Worm (Caenorhabditis elegans) whole organism, mixed stage, embryonic: ENCODE results near the gene amdh-1.

Experiments used
- M03D4.4 ChIP-seq: sonication (generic microtip); optimal IDR thresholded peaks from 2 replicates; lab custom pipeline; 2017; ENCODE audit warnings: mild to moderate bottlenecking, missing genetic modification characterization, missing compliant biosample characterization
- bed-3 ChIP-seq: fragments of 200-800 bp; sonication (Bioruptor generic); optimal IDR thresholded peaks from 3 replicates; lab custom pipeline; 2018; ENCODE audit warnings: mild to moderate bottlenecking, missing genetic modification characterization, moderate library complexity, missing compliant biosample characterization
- blmp-1 ChIP-seq: fragments of 150-350 bp; optimal IDR thresholded peaks from 2 replicates; lab custom pipeline; 2014; ENCODE audit warnings: missing biosample characterization, missing genetic modification characterization
- ceh-39 ChIP-seq: fragments of 150-350 bp; optimal IDR thresholded peaks from 2 replicates; lab custom pipeline; 2014; ENCODE audit warnings: missing biosample characterization, missing genetic modification characterization
- ceh-43 ChIP-seq: fragments of 200-800 bp; sonication (Bioruptor generic); optimal IDR thresholded peaks from 2 replicates; lab custom pipeline; 2018; ENCODE audit warnings: mild to moderate bottlenecking, missing genetic modification characterization, moderate library complexity, missing compliant biosample characterization
- ceh-83 ChIP-seq: fragments of 200-800 bp; sonication (Bioruptor generic); optimal IDR thresholded peaks from 2 replicates; lab custom pipeline; 2018; ENCODE audit warnings: mild to moderate bottlenecking, missing genetic modification characterization, missing compliant biosample characterization
- ces-1 ChIP-seq: fragments of 150-350 bp; optimal IDR thresholded peaks from 2 replicates; lab custom pipeline; 2014; ENCODE audit warnings: missing biosample characterization, missing genetic modification reagents, missing genetic modification characterization
- cnd-1 ChIP-seq: fragments of 200-800 bp; sonication (Bioruptor generic); optimal IDR thresholded peaks from 2 replicates; lab custom pipeline; 2018; ENCODE audit warnings: mild to moderate bottlenecking, missing genetic modification characterization, missing compliant biosample characterization
- drap-1 ChIP-seq: fragments of 200-800 bp; sonication (Bioruptor generic); optimal IDR thresholded peaks from 3 replicates; lab custom pipeline; 2018; ENCODE audit warnings: mild to moderate bottlenecking, missing genetic modification characterization, missing compliant biosample characterization
- elt-1 ChIP-seq: sonication (generic microtip); optimal IDR thresholded peaks from 2 replicates; lab custom pipeline; 2017; ENCODE audit warnings: missing genetic modification characterization, mild to moderate bottlenecking, missing compliant biosample characterization, antibody characterized with exemption, moderate library complexity, borderline replicate concordance; ENCODE audit not compliant: insufficient read depth
- elt-3 ChIP-seq: fragments of 150-350 bp; optimal IDR thresholded peaks from 2 replicates; lab custom pipeline; 2014; ENCODE audit warnings: missing biosample characterization, missing genetic modification characterization
- flh-1 ChIP-seq: fragments of 200-800 bp; sonication (Bioruptor generic); optimal IDR thresholded peaks from 2 replicates; lab custom pipeline; 2018; ENCODE audit warnings: mild to moderate bottlenecking, missing genetic modification characterization, moderate library complexity, missing compliant biosample characterization
- ham-2 ChIP-seq: fragments of 200-800 bp; sonication (Bioruptor generic); optimal IDR thresholded peaks from 2 replicates; lab custom pipeline; 2018; ENCODE audit warnings: mild to moderate bottlenecking, missing genetic modification characterization, missing compliant biosample characterization
- hlh-1 ChIP-seq: fragments of 150-350 bp; optimal IDR thresholded peaks from 2 replicates; lab custom pipeline; 2014; ENCODE audit warnings: missing biosample characterization, missing genetic modification reagents, missing genetic modification characterization
- lin-13 ChIP-seq: fragments of 150-350 bp; optimal IDR thresholded peaks from 2 replicates; lab custom pipeline; 2014; ENCODE audit warnings: missing biosample characterization, missing genetic modification characterization
- lin-32 ChIP-seq: fragments of 200-800 bp; sonication (Bioruptor generic); optimal IDR thresholded peaks from 2 replicates; lab custom pipeline; 2018; ENCODE audit warnings: mild to moderate bottlenecking, missing genetic modification characterization, missing compliant biosample characterization
- mab-5 ChIP-seq: fragments of 150-350 bp; optimal IDR thresholded peaks from 2 replicates; lab custom pipeline; 2014; ENCODE audit warnings: missing biosample characterization, missing genetic modification characterization
- mep-1 ChIP-seq: fragments of 150-350 bp; optimal IDR thresholded peaks from 2 replicates; lab custom pipeline; 2017; ENCODE audit warnings: missing biosample characterization, missing genetic modification reagents, missing genetic modification characterization, inconsistent platforms
- mls-2 ChIP-seq: sonication (generic microtip); optimal IDR thresholded peaks from 2 replicates; lab custom pipeline; 2016; ENCODE audit warnings: mild to moderate bottlenecking, missing genetic modification characterization, moderate library complexity, missing compliant biosample characterization
- nhr-12 ChIP-seq: fragments of 150-350 bp; optimal IDR thresholded peaks from 2 replicates; lab custom pipeline; 2014; ENCODE audit warnings: missing biosample characterization, missing genetic modification characterization
- nhr-2 ChIP-seq: fragments of 150-350 bp; optimal IDR thresholded peaks from 2 replicates; lab custom pipeline; 2014; ENCODE audit warnings: missing biosample characterization, missing genetic modification characterization
- nhr-237 ChIP-seq: fragments of 150-350 bp; optimal IDR thresholded peaks from 2 replicates; lab custom pipeline; 2014; ENCODE audit warnings: missing biosample characterization, missing genetic modification characterization
- nhr-76 ChIP-seq: sonication (generic microtip); optimal IDR thresholded peaks from 2 replicates; lab custom pipeline; 2017; ENCODE audit warnings: missing biosample characterization, missing genetic modification characterization
- pha-4 ChIP-seq: fragments of 150-350 bp; optimal IDR thresholded peaks from 2 replicates; lab custom pipeline; 2018; ENCODE audit warnings: missing biosample characterization, missing genetic modification reagents, missing genetic modification characterization
- sem-2 ChIP-seq: fragments of 200-800 bp; sonication (Bioruptor generic); optimal IDR thresholded peaks from 2 replicates; lab custom pipeline; 2018; ENCODE audit warnings: mild to moderate bottlenecking, missing genetic modification characterization, missing compliant biosample characterization
- snpc-4 ChIP-seq: fragments of 150-350 bp; optimal IDR thresholded peaks from 2 replicates; lab custom pipeline; 2014; ENCODE audit warnings: missing biosample characterization, missing genetic modification characterization
- sptf-1 ChIP-seq: sonication (generic microtip); optimal IDR thresholded peaks from 2 replicates; lab custom pipeline; 2017; ENCODE audit warnings: mild to moderate bottlenecking, missing genetic modification characterization, moderate library complexity, missing compliant biosample characterization
- unc-120 ChIP-seq: sonication (generic microtip); optimal IDR thresholded peaks from 2 replicates; lab custom pipeline; 2017; ENCODE audit warnings: missing genetic modification characterization, missing compliant biosample characterization; ENCODE audit not compliant: poor library complexity, severe bottlenecking
- unc-39 ChIP-seq: fragments of 150-350 bp; optimal IDR thresholded peaks from 2 replicates; lab custom pipeline; 2014; ENCODE audit warnings: missing biosample characterization, missing genetic modification characterization
- unc-62 ChIP-seq: fragments of 150-350 bp; optimal IDR thresholded peaks from 2 replicates; lab custom pipeline; 2014; ENCODE audit warnings: missing biosample characterization, missing genetic modification reagents, missing genetic modification characterization
- zip-8 ChIP-seq: fragments of 150-350 bp; optimal IDR thresholded peaks from 2 replicates; lab custom pipeline; 2014; ENCODE audit warnings: missing biosample characterization, missing genetic modification characterization
- ztf-11 ChIP-seq: fragments of 150-350 bp; optimal IDR thresholded peaks from 2 replicates; lab custom pipeline; 2014; ENCODE audit warnings: missing biosample characterization, missing genetic modification characterization

amdh-1 gene

DNA sequence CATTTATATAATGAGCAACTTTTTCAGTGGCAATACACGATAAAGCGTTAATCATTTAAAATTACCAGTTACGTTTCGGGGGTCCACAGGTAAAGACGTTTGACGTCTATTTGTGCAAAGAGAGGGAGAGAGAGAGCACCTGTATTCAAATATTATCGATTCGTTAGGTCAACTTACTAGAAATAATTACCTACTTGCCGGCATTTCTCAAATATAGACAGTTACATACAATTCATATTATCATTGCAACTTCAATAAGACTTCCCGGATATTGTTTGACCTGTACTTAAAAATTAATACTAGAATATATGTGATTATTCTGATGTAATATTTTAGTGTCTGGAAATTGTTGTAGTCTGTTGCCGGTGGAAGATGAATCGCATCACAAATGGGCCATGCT is 34.3 kb downstream of the amdh-1 start, which contains the start of gene gadr-3:
Gene gadr-3, minus strand, starts transcription at position 101 of the 400 bp plus-strand sequence.
- no peak for TF ChIP-seq nhr-2
- TF ChIP-seq unc-120 (tag; lab: Kevin White, UChicago), result no peak
- TF ChIP-seq sem-2 (GFP tag; lab: Kevin White, UChicago), result no peak
- no peak for TF ChIP-seq lin-32 (GFP tag; lab: Kevin White, UChicago)
- TF ChIP-seq lin-13 (tag; lab: Kevin White, UChicago), result no peak
- no peak for TF ChIP-seq ceh-43 (GFP tag; lab: Kevin White, UChicago)
- no peak for TF ChIP-seq nhr-237 (tag; lab: Kevin White, UChicago)
- no peak for TF ChIP-seq flh-1 (GFP tag; lab: Kevin White, UChicago)
- TF ChIP-seq unc-62 (GFP tag; lab: Kevin White, UChicago), result no peak

DNA sequence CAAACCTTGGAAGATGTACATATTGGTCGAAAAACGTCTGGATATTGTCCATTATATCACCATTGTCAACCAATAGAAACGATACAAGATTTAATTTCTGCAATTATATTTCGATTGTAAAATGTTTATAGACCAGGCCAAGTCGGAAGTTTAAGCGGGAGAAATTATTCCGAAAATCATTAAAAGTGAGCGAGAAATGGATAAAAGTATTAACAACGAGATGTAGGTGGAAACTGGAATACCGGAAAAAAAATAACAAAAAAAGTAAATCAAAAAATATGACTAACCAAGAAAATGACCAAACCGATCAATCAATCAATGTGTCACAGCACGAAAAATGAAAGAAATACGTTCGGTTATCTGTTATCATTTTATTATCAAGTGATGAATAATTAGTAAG is 35.6 kb downstream of the amdh-1 start, which contains the start of gene F47D12.6:
Gene F47D12.6, minus strand, starts transcription at position 101 of the 400 bp plus-strand sequence.
- TF ChIP-seq ces-1, result no peak
- TF ChIP-seq snpc-4 (tag; lab: Kevin White, UChicago), result no peak
- TF ChIP-seq unc-120 (tag; lab: Kevin White, UChicago), result no peak
- no peak for TF ChIP-seq mep-1 (tag; lab: Kevin White, UChicago)
- no peak for TF ChIP-seq blmp-1 (tag; lab: Kevin White, UChicago)
- no peak for TF ChIP-seq nhr-2
- TF ChIP-seq cnd-1 (tag; lab: Kevin White, UChicago), result no peak
- TF ChIP-seq nhr-12, result no peak
- no peak for TF ChIP-seq unc-39 (tag; lab: Kevin White, UChicago)
- TF ChIP-seq mls-2 (tag; lab: Kevin White, UChicago), result no peak
- no peak for TF ChIP-seq ceh-83 (GFP tag; lab: Kevin White, UChicago)
- TF ChIP-seq ceh-39 (tag; lab: Kevin White, UChicago), result no peak
- TF ChIP-seq hlh-1 (tag; lab: Kevin White, UChicago), result no peak
- no peak for TF ChIP-seq flh-1 (GFP tag; lab: Kevin White, UChicago)
- no peak for TF ChIP-seq nhr-76 (tag; lab: Kevin White, UChicago)
- TF ChIP-seq pha-4 (tag; lab: Kevin White, UChicago), result no peak

DNA sequence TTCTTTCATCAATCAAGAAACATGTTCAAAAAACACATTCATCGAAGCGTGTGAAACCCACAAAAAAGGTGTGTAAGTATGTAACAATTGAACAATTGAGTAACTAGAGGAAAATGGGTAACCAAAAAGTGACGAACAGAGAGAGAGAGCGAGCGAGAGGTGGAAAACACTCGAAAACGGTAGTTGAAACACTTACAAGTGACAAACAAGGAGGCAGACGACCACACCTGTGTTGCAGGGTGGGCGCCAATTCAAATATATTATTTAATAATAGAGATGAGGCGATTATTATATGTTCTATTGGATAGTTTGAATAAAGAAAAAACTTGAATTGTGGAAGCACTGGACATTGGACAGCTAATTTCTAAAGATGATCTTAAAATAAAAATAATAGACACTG is 37.8 kb downstream of the amdh-1 start:
- no peak for TF ChIP-seq ces-1
- TF ChIP-seq M03D4.4 (tag; lab: Kevin White, UChicago), result no peak
- TF ChIP-seq hlh-1 (tag; lab: Kevin White, UChicago), result no peak
- TF ChIP-seq mab-5 (tag; lab: Kevin White, UChicago), result no peak
- no peak for TF ChIP-seq unc-39 (tag; lab: Kevin White, UChicago)
- no peak for TF ChIP-seq elt-3 (tag; lab: Kevin White, UChicago)
- TF ChIP-seq snpc-4 (tag; lab: Kevin White, UChicago), result no peak
- no peak for TF ChIP-seq ceh-83 (GFP tag; lab: Kevin White, UChicago)
- TF ChIP-seq zip-8 (tag; lab: Kevin White, UChicago), result no peak
- no peak for TF ChIP-seq elt-1 (tag; lab: Kevin White, UChicago)
- no peak for TF ChIP-seq drap-1 (GFP tag; lab: Kevin White, UChicago)

DNA sequence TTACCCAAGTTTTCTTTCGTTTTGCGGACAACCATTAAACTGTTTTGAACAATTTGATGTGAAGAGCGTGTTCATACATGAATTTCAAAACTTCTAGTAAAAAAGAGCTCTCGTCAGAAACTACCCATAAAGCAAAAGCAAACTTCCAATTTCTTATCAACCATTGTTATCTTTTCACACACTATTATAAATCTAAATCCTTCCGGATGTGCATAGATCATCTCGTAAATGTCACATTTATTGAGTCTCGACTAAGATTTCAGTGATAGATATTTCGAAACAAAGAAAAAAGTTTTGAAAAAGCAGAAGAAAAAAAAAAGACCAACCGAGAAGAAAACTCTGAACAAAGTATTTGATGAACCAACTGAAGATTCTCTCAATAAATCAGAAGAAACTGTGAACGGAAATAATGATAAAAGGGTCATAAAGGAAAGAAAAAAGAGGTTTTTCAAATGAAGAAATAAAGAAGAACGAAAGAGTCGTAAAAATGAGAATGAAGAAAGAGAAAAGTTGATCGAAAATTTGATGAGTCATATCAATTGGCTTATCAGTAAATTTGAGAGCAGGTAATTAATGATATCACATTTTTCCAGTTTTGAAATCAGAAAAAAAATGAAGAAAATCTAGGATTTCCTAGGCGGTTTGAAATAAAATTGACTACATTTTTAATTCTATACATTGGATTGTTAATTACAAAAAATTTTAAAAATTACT is 39.0 kb downstream of the amdh-1 start:
- no peak for TF ChIP-seq ham-2 (GFP tag; lab: Kevin White, UChicago)
- TF ChIP-seq lin-13 (tag; lab: Kevin White, UChicago), result no peak
- TF ChIP-seq ztf-11 (tag; lab: Kevin White, UChicago), result no peak
- TF ChIP-seq ceh-83 (GFP tag; lab: Kevin White, UChicago), result no peak
- TF ChIP-seq ceh-39 (tag; lab: Kevin White, UChicago), result no peak
- TF ChIP-seq pha-4 (tag; lab: Kevin White, UChicago), result no peak
- TF ChIP-seq nhr-2, result no peak
- no peak for TF ChIP-seq elt-3 (tag; lab: Kevin White, UChicago)
- TF ChIP-seq M03D4.4 (tag; lab: Kevin White, UChicago), result no peak
- no peak for TF ChIP-seq unc-120 (tag; lab: Kevin White, UChicago)
- no peak for TF ChIP-seq flh-1 (GFP tag; lab: Kevin White, UChicago)
- TF ChIP-seq mep-1 (tag; lab: Kevin White, UChicago), result no peak
- no peak for TF ChIP-seq mab-5 (tag; lab: Kevin White, UChicago)
- no peak for TF ChIP-seq unc-39 (tag; lab: Kevin White, UChicago)
- TF ChIP-seq cnd-1 (tag; lab: Kevin White, UChicago), result no peak
- TF ChIP-seq nhr-237 (tag; lab: Kevin White, UChicago), result no peak
- TF ChIP-seq bed-3, result no peak
- TF ChIP-seq sptf-1, result no peak
- no peak for TF ChIP-seq lin-32 (GFP tag; lab: Kevin White, UChicago)
- TF ChIP-seq hlh-1 (tag; lab: Kevin White, UChicago), result no peak
